Fruit fly (Drosophila melanogaster) Kc167 (cell line): ENCODE data around the gene CG31459.

Source experiments
- Myc ChIP-seq: fragments of >200 bp; optimal IDR thresholded peaks from 2 replicates; lab custom pipeline; 2017; ENCODE audit warnings: missing external identifiers
- Sin3A ChIP-seq: fragments of >200 bp; optimal IDR thresholded peaks from 2 replicates; lab custom pipeline; 2018; ENCODE audit warnings: missing external identifiers
- h ChIP-seq: fragments of >200 bp; optimal IDR thresholded peaks from 3 replicates; lab custom pipeline; 2018; ENCODE audit warnings: missing external identifiers
- insv ChIP-seq: fragments of >200 bp; optimal IDR thresholded peaks from 3 replicates; lab custom pipeline; 2018; ENCODE audit warnings: missing external identifiers
- psq ChIP-seq: fragments of >200 bp; optimal IDR thresholded peaks from 2 replicates; lab custom pipeline; 2017; ENCODE audit warnings: missing external identifiers
- ttk ChIP-seq: sonication (Bioruptor generic); optimal IDR thresholded peaks from 2 replicates; lab custom pipeline; 2017; ENCODE audit warnings: missing external identifiers

Gene CG31459

dm6 chr3R:19836687-19837086, 4.0 kb upstream of the CG31459 start, which contains the start of gene bnl:
TSS of gene bnl (minus strand) at chr3R:19836817.
- no peak for TF ChIP-seq ttk (lab: Kevin White, UChicago)
- no peak for TF ChIP-seq h (lab: Kevin White, UChicago)
- no peak for TF ChIP-seq Myc (lab: Kevin White, UChicago)
- TF ChIP-seq psq, result no peak
- no peak for TF ChIP-seq Sin3A (lab: Kevin White, UChicago)
- TF ChIP-seq insv (lab: Kevin White, UChicago), result no peak

dm6 chr3R:19838925-19839601, 1.6 kb upstream of the CG31459 start:
- TF ChIP-seq ttk (lab: Kevin White, UChicago) (no peak), Sin3A (lab: Kevin White, UChicago) (no peak), Myc (lab: Kevin White, UChicago) (no peak), insv (lab: Kevin White, UChicago) (no peak), h (lab: Kevin White, UChicago) (no peak), psq (no peak)

DNA sequence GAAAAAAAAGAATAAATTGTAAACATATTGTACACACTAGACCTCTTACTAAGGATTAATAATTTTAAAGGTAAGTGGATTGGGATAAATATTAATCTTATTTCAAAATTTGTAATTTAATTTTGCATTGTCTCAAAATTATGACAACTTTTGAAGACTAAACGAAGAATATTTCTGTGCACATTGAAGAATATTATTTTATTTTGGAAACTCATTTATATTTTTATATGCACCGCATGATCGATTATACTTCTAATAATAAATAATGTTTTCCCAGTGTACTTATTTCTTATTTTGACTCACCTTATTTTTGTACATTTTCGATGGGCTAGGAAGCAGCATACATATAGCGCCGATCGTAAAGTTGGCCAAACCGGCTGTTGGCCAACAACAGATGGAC, 3.2 kb downstream of the CG31459 start:
- TF ChIP-seq Myc (lab: Kevin White, UChicago) (no peak), h (lab: Kevin White, UChicago) (no peak), Sin3A (lab: Kevin White, UChicago) (no peak), insv (lab: Kevin White, UChicago) (no peak), psq (no peak), ttk (lab: Kevin White, UChicago) (no peak)

DNA sequence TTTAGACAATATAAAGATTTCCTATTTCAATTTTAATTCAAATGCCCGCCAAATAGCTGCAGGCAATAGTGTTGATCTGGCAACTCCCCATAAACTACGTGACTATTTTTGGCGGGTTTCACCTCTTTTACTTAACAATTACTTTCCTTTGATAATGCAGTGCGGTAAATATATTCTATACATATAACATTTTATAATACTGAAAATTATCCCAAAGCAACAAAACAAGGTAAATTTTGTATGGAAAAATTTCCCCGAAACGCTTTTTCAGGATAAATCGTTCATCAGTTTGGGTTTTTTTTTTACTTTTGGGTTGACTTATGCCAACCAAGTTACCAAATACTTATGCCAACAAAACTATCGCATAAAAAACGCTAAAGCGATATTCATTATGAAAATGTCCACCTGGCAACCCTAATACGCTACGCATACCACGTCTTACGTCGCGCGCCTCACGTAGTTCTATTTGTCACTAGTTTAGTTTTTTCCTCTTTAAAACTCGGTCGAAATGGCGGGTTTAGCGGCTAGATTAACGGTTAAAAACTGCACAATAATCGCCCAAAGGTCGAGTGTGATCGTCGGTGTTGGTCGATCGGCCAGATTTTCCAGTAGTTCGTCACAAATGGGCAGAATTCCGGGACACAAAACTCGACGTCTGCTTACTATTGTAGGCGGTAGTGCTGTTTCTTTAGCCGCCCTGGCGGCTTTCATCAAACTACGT, 6.4 kb downstream of the CG31459 start, which contains the start of gene MICU3:
TSS of gene MICU3 (plus strand) at position 442 of the 721 bp plus-strand sequence.
- TF ChIP-seq Sin3A (lab: Kevin White, UChicago) (no peak), psq (no peak), Myc (lab: Kevin White, UChicago) (no peak), ttk (lab: Kevin White, UChicago) (no peak), h (lab: Kevin White, UChicago) (no peak), insv (lab: Kevin White, UChicago) (no peak)

- TF ChIP-seq insv (lab: Kevin White, UChicago) (no peak), psq (peak; percentile 57)
Measured at dm6 chr3R:19847591-19848256, 7.1 kb downstream of the CG31459 start.

dm6 chr3R:19858017-19858659, 17.5 kb downstream of the CG31459 start:
- TF ChIP-seq Myc (lab: Kevin White, UChicago) (no peak), Sin3A (lab: Kevin White, UChicago) (no peak), psq (no peak), ttk (lab: Kevin White, UChicago) (no peak), h (lab: Kevin White, UChicago) (no peak), insv (lab: Kevin White, UChicago) (no peak)

DNA sequence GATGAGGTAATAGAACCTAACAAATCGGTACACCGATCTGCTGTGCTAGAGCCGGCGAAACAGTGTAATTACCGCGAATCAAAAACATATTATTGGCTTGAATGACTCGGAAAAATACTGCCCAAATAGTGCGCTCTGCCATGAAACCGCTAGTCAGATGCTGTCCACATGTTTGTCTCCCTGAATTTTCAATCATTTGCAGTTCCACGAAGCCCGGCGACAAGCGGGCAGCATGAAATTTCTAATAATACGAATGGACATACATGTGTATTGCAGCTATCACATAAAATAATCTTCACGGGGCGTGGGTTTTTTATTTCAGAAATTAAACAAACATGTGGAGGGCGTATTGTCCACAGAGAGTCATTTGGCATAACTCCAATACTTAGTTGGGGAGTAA, 18.3 kb downstream of the CG31459 start:
- TF ChIP-seq psq, result no peak

dm6 chr3R:19859370-19860033, 18.9 kb downstream of the CG31459 start:
- TF ChIP-seq insv (lab: Kevin White, UChicago) (no peak), Myc (lab: Kevin White, UChicago) (no peak), Sin3A (lab: Kevin White, UChicago) (no peak), ttk (lab: Kevin White, UChicago) (no peak), psq (no peak), h (lab: Kevin White, UChicago) (no peak)

- no peak for TF ChIP-seq ttk (lab: Kevin White, UChicago)
- TF ChIP-seq Sin3A (lab: Kevin White, UChicago), result no peak
- no peak for TF ChIP-seq insv (lab: Kevin White, UChicago)
- TF ChIP-seq h (lab: Kevin White, UChicago), result no peak
- no peak for TF ChIP-seq Myc (lab: Kevin White, UChicago)
- no peak for TF ChIP-seq psq
Measured at dm6 chr3R:19860996-19861719, 20.5 kb downstream of the CG31459 start, which contains the start of the genes Ire1 and Mrm2. TSS of gene Ire1 (minus strand) at chr3R:19861291. TSS of gene Mrm2 (plus strand) at chr3R:19861610.

- no peak for TF ChIP-seq psq
- TF ChIP-seq ttk (lab: Kevin White, UChicago), result no peak
- TF ChIP-seq Sin3A (lab: Kevin White, UChicago), result no peak
- TF ChIP-seq Myc (lab: Kevin White, UChicago), result no peak
- no peak for TF ChIP-seq insv (lab: Kevin White, UChicago)
- TF ChIP-seq h (lab: Kevin White, UChicago), result no peak
Measured at dm6 chr3R:19863979-19864775, 23.5 kb downstream of the CG31459 start, which contains the start of the genes CG4572 and CG4686. TSS of gene CG4572 (minus strand) at chr3R:19864393. TSS of gene CG4686 (plus strand) at chr3R:19864496.
